Fruit fly (Drosophila melanogaster): ENCODE measurements around the gene Spase12.

dm6 chr3R:29512306-29513044, 21.5 kb upstream of the Spase12 start:
- TF ChIP-seq psq (optimal IDR thresholded peaks at IDR 0.05) (no peak), usp (GFP tag; optimal IDR thresholded peaks at IDR 0.05) (no peak)

All from whole organism.